Worm (Caenorhabditis elegans) whole organism, late embryonic: ENCODE measurements around the gene clhm-1.

Source experiments
- C38D4.7 ChIP-seq: fragments of 200-800 bp; sonication (Bioruptor generic); optimal IDR thresholded peaks from 2 replicates; lab custom pipeline; 2018; ENCODE audit warnings: mild to moderate bottlenecking, missing genetic modification characterization, moderate library complexity, missing compliant biosample characterization
- Y22D7AL.16 ChIP-seq: sonication (generic microtip); optimal IDR thresholded peaks from 2 replicates; lab custom pipeline; 2016; ENCODE audit warnings: missing genetic modification characterization, missing compliant biosample characterization
- ceh-18 ChIP-seq: sonication (generic microtip); optimal IDR thresholded peaks from 2 replicates; lab custom pipeline; 2016; ENCODE audit warnings: missing genetic modification characterization, missing compliant biosample characterization
- ceh-19 ChIP-seq: fragments of 200-800 bp; sonication (Bioruptor generic); optimal IDR thresholded peaks from 2 replicates; lab custom pipeline; 2018; ENCODE audit warnings: mild to moderate bottlenecking, missing genetic modification characterization, missing compliant biosample characterization
- ceh-2 ChIP-seq: sonication (generic microtip); optimal IDR thresholded peaks from 2 replicates; lab custom pipeline; 2016; ENCODE audit warnings: missing genotype, missing genetic modification characterization, missing compliant biosample characterization
- ceh-22 ChIP-seq: sonication (generic microtip); optimal IDR thresholded peaks from 2 replicates; lab custom pipeline; 2017; ENCODE audit warnings: missing biosample characterization, missing genetic modification characterization
- ceh-30 ChIP-seq: fragments of 150-350 bp; optimal IDR thresholded peaks from 2 replicates; lab custom pipeline; 2014; ENCODE audit warnings: missing biosample characterization, missing genetic modification characterization
- ceh-31 ChIP-seq: sonication (generic microtip); optimal IDR thresholded peaks from 2 replicates; lab custom pipeline; 2016; ENCODE audit warnings: missing genetic modification characterization, missing compliant biosample characterization
- ceh-9 ChIP-seq: sonication (generic microtip); optimal IDR thresholded peaks from 2 replicates; lab custom pipeline; 2016; ENCODE audit warnings: mild to moderate bottlenecking, missing genetic modification characterization, inconsistent platforms, missing compliant biosample characterization
- che-1 ChIP-seq: sonication (generic microtip); optimal IDR thresholded peaks from 2 replicates; lab custom pipeline; 2016; ENCODE audit warnings: mild to moderate bottlenecking, missing genetic modification characterization, missing compliant biosample characterization
- dmd-4 ChIP-seq: sonication (generic microtip); optimal IDR thresholded peaks from 2 replicates; lab custom pipeline; 2016; ENCODE audit warnings: borderline replicate concordance, missing genetic modification characterization, missing compliant biosample characterization
- elt-4 ChIP-seq: sonication (generic microtip); optimal IDR thresholded peaks from 2 replicates; lab custom pipeline; 2016; ENCODE audit warnings: missing genetic modification characterization, missing compliant biosample characterization
- ets-4 ChIP-seq: sonication (generic microtip); optimal IDR thresholded peaks from 2 replicates; lab custom pipeline; 2016; ENCODE audit warnings: missing genetic modification characterization, missing compliant biosample characterization
- hlh-6 ChIP-seq: sonication (generic microtip); optimal IDR thresholded peaks from 2 replicates; lab custom pipeline; 2016; ENCODE audit warnings: missing genotype, missing genetic modification characterization, missing compliant biosample characterization
- hlh-8 ChIP-seq: sonication (generic microtip); optimal IDR thresholded peaks from 2 replicates; lab custom pipeline; 2016; ENCODE audit warnings: missing genotype, missing genetic modification characterization, missing compliant biosample characterization
- madf-2 ChIP-seq: sonication (generic microtip); optimal IDR thresholded peaks from 2 replicates; lab custom pipeline; 2017; ENCODE audit warnings: missing genetic modification characterization, missing compliant biosample characterization
- mec-3 ChIP-seq: sonication (generic microtip); optimal IDR thresholded peaks from 2 replicates; lab custom pipeline; 2016; ENCODE audit warnings: borderline replicate concordance, missing genetic modification characterization, missing compliant biosample characterization
- nfya-1 ChIP-seq: sonication (generic microtip); optimal IDR thresholded peaks from 2 replicates; lab custom pipeline; 2017; ENCODE audit warnings: missing genetic modification characterization, mild to moderate bottlenecking, missing compliant biosample characterization, antibody characterized with exemption, moderate library complexity
- nhr-11 ChIP-seq: fragments of 150-350 bp; optimal IDR thresholded peaks from 2 replicates; lab custom pipeline; 2014; ENCODE audit warnings: missing biosample characterization, missing genetic modification characterization
- npax-4 ChIP-seq: sonication (generic microtip); optimal IDR thresholded peaks from 2 replicates; lab custom pipeline; 2016; ENCODE audit warnings: missing genetic modification characterization, missing compliant biosample characterization
- odd-2 ChIP-seq: sonication (generic microtip); optimal IDR thresholded peaks from 2 replicates; lab custom pipeline; 2017; ENCODE audit warnings: antibody characterized with exemption, mild to moderate bottlenecking, missing genetic modification characterization, missing compliant biosample characterization
- pat-9 ChIP-seq: fragments of 200-800 bp; sonication (Bioruptor generic); optimal IDR thresholded peaks from 2 replicates; lab custom pipeline; 2018; ENCODE audit warnings: mild to moderate bottlenecking, missing genetic modification characterization, moderate library complexity, missing compliant biosample characterization
- pha-2 ChIP-seq: sonication (generic microtip); optimal IDR thresholded peaks from 2 replicates; lab custom pipeline; 2017; ENCODE audit warnings: mild to moderate bottlenecking, missing genetic modification characterization, missing compliant biosample characterization
- pqm-1 ChIP-seq: sonication (generic microtip); optimal IDR thresholded peaks from 2 replicates; lab custom pipeline; 2016; ENCODE audit warnings: missing genetic modification characterization, missing compliant biosample characterization
- pros-1 ChIP-seq: fragments of 150-350 bp; optimal IDR thresholded peaks from 2 replicates; lab custom pipeline; 2014; ENCODE audit warnings: missing biosample characterization, missing genetic modification reagents, missing genetic modification characterization
- ref-2 ChIP-seq: sonication (generic microtip); optimal IDR thresholded peaks from 2 replicates; lab custom pipeline; 2016; ENCODE audit warnings: missing genetic modification characterization, missing compliant biosample characterization
- rnt-1 ChIP-seq: sonication (generic microtip); optimal IDR thresholded peaks from 2 replicates; lab custom pipeline; 2016; ENCODE audit warnings: missing genetic modification characterization, missing compliant biosample characterization
- sox-2 ChIP-seq: fragments of 200-800 bp; sonication (Bioruptor generic); IDR thresholded peaks from 2 replicates; pipeline ENCODE4 v1.3.6; 2022; ENCODE audit warnings: missing genetic modification reagents, missing genetic modification characterization, missing compliant biosample characterization
- tbx-2 ChIP-seq: sonication (generic microtip); optimal IDR thresholded peaks from 2 replicates; lab custom pipeline; 2016; ENCODE audit warnings: missing genetic modification characterization, missing compliant biosample characterization
- tbx-7 ChIP-seq: sonication (generic microtip); optimal IDR thresholded peaks from 2 replicates; lab custom pipeline; 2016; ENCODE audit warnings: missing genotype, missing genetic modification characterization, missing compliant biosample characterization
- unc-42 ChIP-seq: sonication (generic microtip); optimal IDR thresholded peaks from 2 replicates; lab custom pipeline; 2016; ENCODE audit warnings: missing genotype, missing genetic modification characterization, missing compliant biosample characterization
- unc-55 ChIP-seq: sonication (generic microtip); optimal IDR thresholded peaks from 2 replicates; lab custom pipeline; 2017; ENCODE audit warnings: missing biosample characterization, missing genetic modification reagents, missing genetic modification characterization

The clhm-1 gene

DNA sequence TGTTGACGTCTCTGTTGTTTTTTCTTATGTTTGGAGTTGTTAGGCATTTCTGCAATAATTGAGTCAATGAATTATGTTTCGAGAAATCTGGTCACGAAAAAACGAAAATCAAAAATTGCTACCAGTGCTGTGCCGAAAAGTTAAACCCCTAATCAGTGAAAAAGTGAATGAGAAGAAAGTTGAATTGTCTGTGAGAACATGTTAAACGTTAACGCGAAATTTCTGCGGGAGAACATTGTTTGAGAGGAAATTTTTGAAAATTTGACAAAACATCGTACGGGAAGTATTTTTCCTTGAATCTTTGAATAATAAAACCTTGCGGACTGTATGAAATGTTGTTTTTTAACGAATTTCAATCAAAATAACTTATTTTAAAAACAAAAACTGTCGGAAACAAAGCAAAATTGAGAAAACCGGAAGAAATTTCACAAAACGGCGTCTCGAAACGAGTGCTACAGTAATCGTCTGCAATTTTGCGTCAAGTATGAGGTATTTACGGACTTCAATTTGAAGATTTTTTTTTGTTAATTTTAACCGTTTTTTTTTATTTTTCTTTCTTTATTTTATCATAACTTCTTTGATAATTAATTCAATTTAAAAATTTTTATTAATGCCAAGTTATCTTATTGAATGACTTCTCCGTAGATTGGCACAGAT lies 22.9 kb upstream of the clhm-1 start, which contains the start of gene adal-1:
TSS of gene adal-1 (minus strand) at position 51 of the 657 bp plus-strand sequence.
- TF ChIP-seq elt-4 (no peak), ceh-22 (tag; lab: Kevin White, UChicago) (no peak), npax-4 (no peak), dmd-4 (tag; lab: Kevin White, UChicago) (no peak), ceh-30 (tag; lab: Kevin White, UChicago) (no peak), nfya-1 (tag; lab: Kevin White, UChicago) (no peak), pha-2 (no peak), madf-2 (tag; lab: Kevin White, UChicago) (no peak)

- no peak for TF ChIP-seq sox-2
- peak; percentile 26 for TF ChIP-seq unc-55 (GFP tag; lab: Kevin White, UChicago)
These were observed 21.0 kb upstream of the clhm-1 start for ce11 chrII:6891838-6892237.

ce11 chrII:6891176-6891575 lies 20.4 kb upstream of the clhm-1 start:
- peak; percentile 12 for TF ChIP-seq unc-42 (tag; lab: Kevin White, UChicago)
- TF ChIP-seq pqm-1 (tag; lab: Kevin White, UChicago) = peak; percentile 19
- no peak for TF ChIP-seq odd-2 (tag; lab: Kevin White, UChicago)
- TF ChIP-seq ceh-18 = peak; percentile 47

- TF ChIP-seq che-1 (tag; lab: Kevin White, UChicago) (no peak), tbx-2 (tag; lab: Kevin White, UChicago) (no peak), tbx-7 (tag; lab: Kevin White, UChicago) (no peak), ceh-22 (tag; lab: Kevin White, UChicago) (no peak), nhr-11 (tag; lab: Kevin White, UChicago) (no peak), ceh-9 (tag; lab: Kevin White, UChicago) (no peak), C38D4.7 (GFP tag; lab: Kevin White, UChicago) (no peak), ref-2 (tag; lab: Kevin White, UChicago) (no peak), rnt-1 (tag; lab: Kevin White, UChicago) (no peak), ceh-31 (no peak), hlh-6 (no peak), pat-9 (tag; lab: Kevin White, UChicago) (no peak), ets-4 (tag; lab: Kevin White, UChicago) (no peak), Y22D7AL.16 (tag; lab: Kevin White, UChicago) (no peak), pros-1 (tag; lab: Kevin White, UChicago) (no peak)
- TF ChIP-seq, all 69 proteins: peak for 0
These were observed 19.3 kb upstream of the clhm-1 start, which contains the start of gene acer-1 for ce11 chrII:6890095-6890494. Gene acer-1, minus strand, starts transcription at chrII:6890400.

- TF ChIP-seq hlh-8 (tag; lab: Kevin White, UChicago) (no peak), tbx-7 (tag; lab: Kevin White, UChicago) (no peak), ets-4 (tag; lab: Kevin White, UChicago) (no peak), mec-3 (tag; lab: Kevin White, UChicago) (no peak), nfya-1 (tag; lab: Kevin White, UChicago) (no peak), npax-4 (no peak), ceh-2 (tag; lab: Kevin White, UChicago) (no peak), ceh-19 (GFP tag; lab: Kevin White, UChicago) (no peak)
- TF ChIP-seq, all 69 proteins: peak for 0
These were observed 18.7 kb upstream of the clhm-1 start for ce11 chrII:6889580-6889922.
